Fruit fly (Drosophila melanogaster) whole organism, embryonic: ENCODE data around the gene Ran-like.
A peak's percentile ranks its signal among the peaks of the same experiment; 100 is the strongest.

Experiments
- Abd-B ChIP-seq: fragments of 200-800 bp; sonication (Bioruptor generic); optimal IDR thresholded peaks from 2 replicates; lab custom pipeline; 2018; ENCODE audit warnings: missing biosample characterization, mild to moderate bottlenecking, missing genetic modification characterization, moderate library complexity
- Antp ChIP-seq: fragments of 200-800 bp; sonication (Bioruptor generic); optimal IDR thresholded peaks from 3 replicates; lab custom pipeline; 2016; ENCODE audit warnings: missing biosample characterization, missing genetic modification characterization
- CG10321 ChIP-seq: fragments of 200-800 bp; sonication (Bioruptor generic); IDR thresholded peaks from 2 replicates; pipeline ENCODE4 v1.3.6; 2022; ENCODE audit warnings: missing biosample characterization, missing genetic modification characterization
- CG12155 ChIP-seq: fragments of 200-800 bp; sonication (Bioruptor generic); optimal IDR thresholded peaks from 3 replicates; lab custom pipeline; 2016; ENCODE audit warnings: missing biosample characterization, missing genetic modification characterization
- CG12769 ChIP-seq: fragments of 200-800 bp; sonication (Bioruptor generic); optimal IDR thresholded peaks from 2 replicates; lab custom pipeline; 2019; ENCODE audit warnings: missing biosample characterization, mild to moderate bottlenecking, missing genetic modification characterization, moderate library complexity
- CG14014 ChIP-seq: fragments of 200-800 bp; sonication (Bioruptor generic); IDR thresholded peaks from 2 replicates; pipeline ENCODE4 v1.3.6; 2022; ENCODE audit warnings: missing biosample characterization, missing genetic modification characterization
- CG1792 ChIP-seq: fragments of 200-800 bp; sonication (Bioruptor generic); optimal IDR thresholded peaks from 2 replicates; lab custom pipeline; 2016; ENCODE audit warnings: missing biosample characterization, missing genetic modification characterization
- CG2199 ChIP-seq: fragments of 200-800 bp; sonication (Bioruptor generic); IDR thresholded peaks from 3 replicates; pipeline ENCODE4 v1.3.6; 2022; ENCODE audit warnings: missing biosample characterization, missing genetic modification characterization
- CG3163 ChIP-seq: fragments of 200-800 bp; sonication (Bioruptor generic); optimal IDR thresholded peaks from 3 replicates; lab custom pipeline; 2016; ENCODE audit warnings: missing biosample characterization, missing genetic modification characterization
- CG34376 ChIP-seq: fragments of 200-800 bp; sonication (Bioruptor generic); optimal IDR thresholded peaks from 2 replicates; lab custom pipeline; 2018; ENCODE audit warnings: missing biosample characterization, mild to moderate bottlenecking, missing genetic modification characterization
- CG34422 ChIP-seq: fragments of 200-800 bp; sonication (Bioruptor generic); IDR thresholded peaks from 3 replicates; pipeline ENCODE4 v1.3.6; 2022; ENCODE audit warnings: missing biosample characterization, missing genetic modification characterization
- CG8281 ChIP-seq: fragments of 200-800 bp; sonication (Bioruptor generic); optimal IDR thresholded peaks from 2 replicates; lab custom pipeline; 2018; ENCODE audit warnings: missing biosample characterization, mild to moderate bottlenecking, missing genetic modification characterization, moderate library complexity
- CG8290 ChIP-seq, 3 experiments: fragments of 200-800 bp; sonication (Bioruptor generic); optimal IDR thresholded peaks; 2 replicates each; lab custom pipeline; 2016 to 2019; ENCODE audit warnings: missing biosample characterization in 3 of 3, missing genetic modification characterization in 3 of 3, mild to moderate bottlenecking in 2 of 3, moderate library complexity in 1 of 3
- CG9437 ChIP-seq: fragments of 200-800 bp; sonication (Bioruptor generic); optimal IDR thresholded peaks from 2 replicates; lab custom pipeline; 2018; ENCODE audit warnings: missing biosample characterization, mild to moderate bottlenecking, missing genetic modification characterization
- Dll ChIP-seq: fragments of 200-800 bp; sonication (Bioruptor generic); IDR thresholded peaks from 4 replicates; pipeline ENCODE4 v1.3.6; 2022; ENCODE audit warnings: missing biosample characterization, missing genetic modification characterization; ENCODE audit not compliant: partially characterized antibody
- Dp ChIP-seq: fragments of 200-800 bp; sonication (Bioruptor generic); optimal IDR thresholded peaks from 2 replicates; lab custom pipeline; 2018; ENCODE audit warnings: missing biosample characterization, mild to moderate bottlenecking, missing genetic modification characterization, moderate library complexity
- E2f1 ChIP-seq: fragments of 200-800 bp; sonication (Bioruptor generic); IDR thresholded peaks from 2 replicates; pipeline ENCODE4 v1.3.6; 2022; ENCODE audit warnings: missing biosample characterization, missing genetic modification characterization
- Ets65A ChIP-seq: fragments of 200-800 bp; sonication (Bioruptor generic); peaks from one replicate; lab custom pipeline; 2016; ENCODE audit warnings: missing biosample characterization, missing genetic modification characterization
- Fer1 ChIP-seq: fragments of 200-800 bp; sonication (Bioruptor generic); optimal IDR thresholded peaks from 2 replicates; lab custom pipeline; 2017; ENCODE audit warnings: missing biosample characterization, mild to moderate bottlenecking, missing genetic modification characterization
- HLH4C ChIP-seq: fragments of 200-800 bp; sonication (Bioruptor generic); IDR thresholded peaks from 3 replicates; pipeline ENCODE4 v1.3.6; 2022; ENCODE audit warnings: missing biosample characterization, missing genetic modification characterization; ENCODE audit not compliant: partially characterized antibody
- Hr51 ChIP-seq, 2 experiments: fragments of 200-800 bp; sonication (Bioruptor generic); optimal IDR thresholded peaks; 2 replicates in 1 of 2; 3 replicates in 1 of 2; lab custom pipeline; 2016 to 2018; ENCODE audit warnings: missing biosample characterization in 2 of 2, missing genetic modification characterization in 2 of 2, mild to moderate bottlenecking in 1 of 2, moderate library complexity in 1 of 2
- Hr78 ChIP-seq, 2 experiments: fragments of 200-800 bp in 1 of 2; fragments of >200 bp in 1 of 2; sonication (Bioruptor generic) in 1 of 2; optimal IDR thresholded peaks; 2 replicates each; lab custom pipeline; 2017 to 2019; ENCODE audit warnings: missing biosample characterization in 2 of 2, missing genetic modification characterization in 2 of 2, mild to moderate bottlenecking in 1 of 2, moderate library complexity in 1 of 2
- MTF-1 ChIP-seq: fragments of 200-800 bp; sonication (Bioruptor generic); optimal IDR thresholded peaks from 2 replicates; lab custom pipeline; 2018; ENCODE audit warnings: missing biosample characterization, mild to moderate bottlenecking, missing genetic modification characterization, borderline replicate concordance
- Max ChIP-seq: fragments of 200-800 bp; sonication (Bioruptor generic); optimal IDR thresholded peaks from 2 replicates; lab custom pipeline; 2016; ENCODE audit warnings: missing biosample characterization, mild to moderate bottlenecking, missing genetic modification characterization
- Med ChIP-seq: fragments of 200-800 bp; sonication (Bioruptor generic); peaks from one replicate; lab custom pipeline; 2016; ENCODE audit warnings: missing biosample characterization, missing genetic modification characterization, mild to moderate bottlenecking, inconsistent platforms, moderate library complexity
- Trl ChIP-seq, 3 experiments: fragments of >200 bp in 2 of 3; fragments of 200-800 bp in 1 of 3; sonication (Bioruptor generic) in 1 of 3; optimal IDR thresholded peaks; 2 replicates in 1 of 3; 3 replicates in 2 of 3; lab custom pipeline; 2016 to 2017; ENCODE audit warnings: missing biosample characterization in 1 of 3, missing genetic modification characterization in 1 of 3
- chinmo ChIP-seq: fragments of 200-800 bp; sonication (Bioruptor generic); IDR thresholded peaks from 4 replicates; pipeline ENCODE4 v1.3.6; 2022; ENCODE audit warnings: missing biosample characterization, missing genetic modification characterization; ENCODE audit not compliant: partially characterized antibody
- chn ChIP-seq: fragments of 200-800 bp; sonication (Bioruptor generic); optimal IDR thresholded peaks from 2 replicates; lab custom pipeline; 2016; ENCODE audit warnings: missing biosample characterization, missing genetic modification characterization
- ci ChIP-seq: fragments of 200-800 bp; sonication (Bioruptor generic); IDR thresholded peaks from 3 replicates; pipeline ENCODE4 v1.3.6; 2022; ENCODE audit warnings: missing biosample characterization, missing genetic modification characterization
- cwo ChIP-seq: fragments of 200-800 bp; sonication (Bioruptor generic); optimal IDR thresholded peaks from 3 replicates; lab custom pipeline; 2017; ENCODE audit warnings: missing biosample characterization, missing genetic modification characterization, mild to moderate bottlenecking, moderate library complexity, missing genetic modification reagents
- gsb-n ChIP-seq: fragments of 200-800 bp; sonication (Bioruptor generic); optimal IDR thresholded peaks from 3 replicates; lab custom pipeline; 2018; ENCODE audit warnings: missing biosample characterization, mild to moderate bottlenecking, missing genetic modification characterization
- her ChIP-seq: fragments of 200-800 bp; sonication (Bioruptor generic); optimal IDR thresholded peaks from 2 replicates; lab custom pipeline; 2016; ENCODE audit warnings: missing biosample characterization, missing genetic modification characterization
- hkb ChIP-seq, 2 experiments: fragments of 200-800 bp in 1 of 2; fragments of >200 bp in 1 of 2; sonication (Bioruptor generic) in 1 of 2; IDR thresholded peaks in 1 of 2; optimal IDR thresholded peaks in 1 of 2; 2 replicates each; pipeline versions ENCODE4 v1.3.6 to Lab custom; 2017 to 2022; ENCODE audit warnings: missing biosample characterization in 1 of 2, missing genetic modification characterization in 1 of 2
- lab ChIP-seq: fragments of 200-800 bp; sonication (Bioruptor generic); optimal IDR thresholded peaks from 3 replicates; lab custom pipeline; 2017; ENCODE audit warnings: missing biosample characterization, missing genetic modification characterization, mild to moderate bottlenecking, moderate library complexity, missing genetic modification reagents
- nom ChIP-seq: fragments of 200-800 bp; sonication (Bioruptor generic); optimal IDR thresholded peaks from 2 replicates; lab custom pipeline; 2017; ENCODE audit warnings: missing biosample characterization, missing genetic modification characterization, mild to moderate bottlenecking, moderate library complexity, missing genetic modification reagents
- otp ChIP-seq: fragments of 200-800 bp; sonication (Bioruptor generic); IDR thresholded peaks from 3 replicates; pipeline ENCODE4, ENCODE4 v1.3.6; 2022; ENCODE audit warnings: missing biosample characterization, missing genetic modification characterization
- prd ChIP-seq, 3 experiments: fragments of >200 bp in 2 of 3; fragments of 200-800 bp in 1 of 3; sonication (Bioruptor generic) in 1 of 3; optimal IDR thresholded peaks in 2 of 3; IDR thresholded peaks in 1 of 3; 2 replicates in 2 of 3; 3 replicates in 1 of 3; pipeline versions ENCODE4 v1.3.6 to Lab custom; 2017 to 2022; ENCODE audit warnings: missing biosample characterization in 1 of 3, missing genetic modification characterization in 1 of 3
- salm ChIP-seq: fragments of 200-800 bp; sonication (Bioruptor generic); optimal IDR thresholded peaks from 2 replicates; lab custom pipeline; 2018; ENCODE audit warnings: missing biosample characterization, mild to moderate bottlenecking, missing genetic modification characterization
- sens ChIP-seq: fragments of 200-800 bp; sonication (Bioruptor generic); peaks from one replicate; lab custom pipeline; 2016; ENCODE audit warnings: missing biosample characterization, missing genetic modification characterization
- seq ChIP-seq: fragments of 200-800 bp; sonication (Bioruptor generic); IDR thresholded peaks from 2 replicates; pipeline ENCODE4 v1.3.6; 2022; ENCODE audit warnings: missing biosample characterization, missing genetic modification characterization
- slbo ChIP-seq: fragments of 200-800 bp; sonication (Bioruptor generic); IDR thresholded peaks from 2 replicates; pipeline ENCODE4 v1.3.6; 2022; ENCODE audit warnings: missing biosample characterization, missing genetic modification characterization
- sqz ChIP-seq: fragments of 200-800 bp; sonication (Bioruptor generic); optimal IDR thresholded peaks from 3 replicates; lab custom pipeline; 2018; ENCODE audit warnings: missing biosample characterization, mild to moderate bottlenecking, missing genetic modification characterization
- tna ChIP-seq: fragments of 200-800 bp; sonication (Bioruptor generic); IDR thresholded peaks from 2 replicates; pipeline ENCODE4 v1.3.6; 2022; ENCODE audit warnings: missing biosample characterization, missing genetic modification characterization; ENCODE audit not compliant: partially characterized antibody
- ttk ChIP-seq: fragments of 200-800 bp; sonication (Bioruptor generic); IDR thresholded peaks from 2 replicates; pipeline ENCODE4 v2.1.2; 2022; ENCODE audit warnings: missing biosample characterization, missing genetic modification characterization
- unc-4 ChIP-seq: fragments of 200-800 bp; sonication (Bioruptor generic); IDR thresholded peaks from 2 replicates; pipeline ENCODE4 v1.3.6; 2022; ENCODE audit warnings: missing biosample characterization, missing genetic modification characterization; ENCODE audit not compliant: partially characterized antibody
- wek ChIP-seq: fragments of 200-800 bp; sonication (Bioruptor generic); optimal IDR thresholded peaks from 3 replicates; lab custom pipeline; 2018; ENCODE audit warnings: missing biosample characterization, mild to moderate bottlenecking, missing genetic modification characterization, moderate library complexity
- zfh1 ChIP-seq: fragments of 200-800 bp; sonication (Bioruptor generic); IDR thresholded peaks from 3 replicates; pipeline ENCODE4 v1.3.6; 2022; ENCODE audit warnings: missing biosample characterization, missing genetic modification characterization

Ran-like gene

DNA sequence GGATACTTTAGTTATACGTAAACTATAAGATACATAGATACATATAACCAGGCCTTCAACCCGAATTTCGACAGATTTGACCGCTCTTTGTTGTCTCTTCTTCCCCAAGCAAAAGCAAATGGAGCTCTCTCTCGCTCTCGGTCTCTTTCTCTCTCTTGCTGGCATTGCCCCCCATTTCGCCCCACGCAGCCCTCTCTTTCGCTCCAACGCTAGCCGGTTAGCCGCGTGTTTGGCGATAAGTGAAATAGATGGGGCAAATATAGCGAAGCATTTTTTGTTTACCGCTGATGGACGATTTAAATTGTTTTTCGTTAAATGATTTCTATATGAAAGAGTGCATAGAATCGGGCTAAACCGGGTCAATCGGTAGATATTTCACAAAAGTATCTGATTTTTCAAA is 29.2 kb upstream of the Ran-like start (continued):
- TF ChIP-seq seq (no peak; the same call in 1 of the 2 replicates), prd (optimal IDR thresholded peaks at IDR 0.05; lab: Kevin White, UChicago) (no peak), prd (GFP tag; IDR thresholded peaks at IDR 0.05; lab: Robert Waterston, UW) (no peak), E2f1 (no peak), nom (peak; percentile 22), hkb (optimal IDR thresholded peaks at IDR 0.05; lab: Kevin White, UChicago) (no peak), hkb (GFP tag; IDR thresholded peaks at IDR 0.05; lab: Robert Waterston, UW) (0 out of 2 replicates have a peak, but pooled peaks have one; percentile 10), salm (tag; lab: Kevin White, UChicago) (no peak), chinmo (GFP tag; lab: Robert Waterston, UW) (peak; percentile 82; the same call in 3 of the 4 replicates), CG14014 (GFP tag; lab: Robert Waterston, UW) (peak; percentile 20; the same call in 1 of the 2 replicates), Dll (peak; percentile 61), her (peak; percentile 35), slbo (no peak), Hr51 (GFP tag; optimal IDR thresholded peaks at IDR 0.05; lab: Kevin White, UChicago) (no peak), tna (peak; percentile 11; the same call in 1 of the 2 replicates), CG10321 (GFP tag; lab: Robert Waterston, UW) (0 out of 2 replicates have a peak, but pooled peaks have one; percentile 45), CG12155 (GFP tag; lab: Kevin White, UChicago) (no peak), ci (GFP tag; lab: Robert Waterston, UW) (peak; percentile 27; the same call in 1 of the 3 replicates), Med (GFP tag; lab: Kevin White, UChicago) (peak; percentile 6), CG12769 (tag; lab: Kevin White, UChicago) (peak; percentile 66), Hr78 (GFP tag; optimal IDR thresholded peaks at IDR 0.05; lab: Kevin White, UChicago) (peak in 1 of 2 experiments; percentile 1), sens (GFP tag; lab: Kevin White, UChicago) (peak; percentile 61), CG34422 (GFP tag; lab: Robert Waterston, UW) (peak; percentile 94; the same call in 2 of the 3 replicates), CG3163 (GFP tag; lab: Kevin White, UChicago) (peak; percentile 88), cwo (peak; percentile 50), MTF-1 (GFP tag; lab: Kevin White, UChicago) (peak; percentile 13), CG8281 (tag; lab: Kevin White, UChicago) (no peak), lab (GFP tag; lab: Kevin White, UChicago) (peak; percentile 49), wek (GFP tag; lab: Kevin White, UChicago) (peak; percentile 50), CG2199 (peak; percentile 40; the same call in 1 of the 3 replicates), CG9437 (GFP tag; lab: Kevin White, UChicago) (peak; percentile 32), Ets65A (no peak), Fer1 (GFP tag; lab: Kevin White, UChicago) (peak; percentile 12), Abd-B (GFP tag; lab: Kevin White, UChicago) (no peak), Max (GFP tag; lab: Kevin White, UChicago) (peak; percentile 35), ttk (GFP tag; lab: Robert Waterston, UW) (no peak), sqz (GFP tag; lab: Kevin White, UChicago) (peak; percentile 49), HLH4C (0 out of 3 replicates have a peak, but pooled peaks have one; percentile 7), chn (GFP tag; lab: Kevin White, UChicago) (peak; percentile 84), unc-4 (GFP tag; lab: Robert Waterston, UW) (peak; percentile 40; the same call in 1 of the 2 replicates), CG1792 (GFP tag; lab: Kevin White, UChicago) (no peak), Dp (GFP tag; lab: Kevin White, UChicago) (peak; percentile 5), CG34376 (GFP tag; lab: Kevin White, UChicago) (peak; percentile 48), otp (GFP tag; lab: Robert Waterston, UW) (peak; percentile 38; the same call in 1 of the 3 replicates), Antp (GFP tag; lab: Kevin White, UChicago) (no peak), Trl (optimal IDR thresholded peaks at IDR 0.05; lab: Kevin White, UChicago) (peak; percentile 94 to 97), Trl (GFP tag; optimal IDR thresholded peaks at IDR 0.05; lab: Kevin White, UChicago) (peak; percentile 17), CG8290 (GFP tag; optimal IDR thresholded peaks at IDR 0.05; lab: Kevin White, UChicago) (peak; percentile 6), CG8290 (tag; optimal IDR thresholded peaks at IDR 0.05; lab: Kevin White, UChicago) (peak in 1 of 2 experiments; percentile 19), gsb-n (no peak), zfh1 (GFP tag; lab: Robert Waterston, UW) (no peak)
